Worm (Caenorhabditis elegans) whole organism, L4 larva: ENCODE measurements around the gene cyp-34A5.

ENCODE experiments used
- ces-1 ChIP-seq: fragments of 150-350 bp; sonication (generic microtip); optimal IDR thresholded peaks from 4 replicates; lab custom pipeline; 2014; ENCODE audit warnings: missing biosample characterization, missing genetic modification reagents, missing genetic modification characterization
- egl-27 ChIP-seq: sonication (generic microtip); optimal IDR thresholded peaks from 3 replicates; lab custom pipeline; 2017; ENCODE audit warnings: missing biosample characterization, missing genetic modification reagents, missing genetic modification characterization
- fkh-10 ChIP-seq: fragments of 150-350 bp; optimal IDR thresholded peaks from 2 replicates; lab custom pipeline; 2014; ENCODE audit warnings: missing biosample characterization, missing genetic modification reagents, missing genetic modification characterization
- fos-1 ChIP-seq: fragments of 150-350 bp; optimal IDR thresholded peaks from 2 replicates; lab custom pipeline; 2014; ENCODE audit warnings: missing biosample characterization, missing genetic modification characterization
- hlh-30 ChIP-seq: sonication (generic microtip); optimal IDR thresholded peaks from 2 replicates; lab custom pipeline; 2017; ENCODE audit warnings: antibody characterized with exemption, mild to moderate bottlenecking, missing genetic modification characterization, missing compliant biosample characterization; ENCODE audit not compliant: insufficient read depth
- jun-1 ChIP-seq: fragments of 150-350 bp; optimal IDR thresholded peaks from 2 replicates; lab custom pipeline; 2014; ENCODE audit warnings: missing biosample characterization, missing genetic modification reagents, missing genetic modification characterization
- nhr-237 ChIP-seq: sonication (generic microtip); optimal IDR thresholded peaks from 2 replicates; lab custom pipeline; 2017; ENCODE audit warnings: missing biosample characterization, missing genetic modification characterization
- nhr-28 ChIP-seq: fragments of 150-350 bp; optimal IDR thresholded peaks from 2 replicates; lab custom pipeline; 2014; ENCODE audit warnings: missing biosample characterization, missing genetic modification characterization
- nhr-48 ChIP-seq: sonication (generic microtip); optimal IDR thresholded peaks from 2 replicates; lab custom pipeline; 2016; ENCODE audit warnings: mild to moderate bottlenecking, missing genetic modification characterization, missing compliant biosample characterization
- pha-4 ChIP-seq, 2 experiments: fragments of 150-350 bp in 1 of 2; fragments of 200-800 bp in 1 of 2; sonication (Bioruptor generic) in 1 of 2; IDR thresholded peaks in 1 of 2; optimal IDR thresholded peaks in 1 of 2; 2 replicates each; pipeline versions ENCODE4 v1.3.6 to Lab custom; 2014 to 2022; ENCODE audit warnings: missing genetic modification characterization in 2 of 2, missing genetic modification reagents in 2 of 2, missing biosample characterization in 1 of 2, missing compliant biosample characterization in 1 of 2
- skn-1 ChIP-seq: fragments of 150-350 bp; optimal IDR thresholded peaks from 2 replicates; lab custom pipeline; 2014; ENCODE audit warnings: missing biosample characterization, missing genetic modification characterization
- snpc-1.2 ChIP-seq: fragments of 200-800 bp; sonication (Bioruptor generic); IDR thresholded peaks from 2 replicates; pipeline ENCODE4 v1.3.6; 2022; ENCODE audit warnings: missing genetic modification reagents, missing genetic modification characterization, missing compliant biosample characterization
- zfp-2 ChIP-seq: sonication (generic microtip); optimal IDR thresholded peaks from 2 replicates; lab custom pipeline; 2016; ENCODE audit warnings: mild to moderate bottlenecking, missing genetic modification characterization, missing compliant biosample characterization

- TF ChIP-seq egl-27 (tag; lab: Kevin White, UChicago) (no peak), zfp-2 (tag; lab: Kevin White, UChicago) (no peak), hlh-30 (tag; lab: Kevin White, UChicago) (peak; percentile 30), fos-1 (tag; lab: Kevin White, UChicago) (no peak), nhr-48 (tag; lab: Kevin White, UChicago) (no peak), nhr-237 (no peak), fkh-10 (no peak), pha-4 (GFP tag; IDR thresholded peaks at IDR 0.05; lab: Robert Waterston, UW) (no peak), pha-4 (tag; optimal IDR thresholded peaks at IDR 0.05; lab: Kevin White, UChicago) (no peak), snpc-1.2 (GFP tag; lab: Robert Waterston, UW) (no peak), ces-1 (GFP tag; lab: Kevin White, UChicago) (no peak), skn-1 (tag; lab: Kevin White, UChicago) (no peak), jun-1 (tag; lab: Kevin White, UChicago) (no peak), nhr-28 (tag; lab: Kevin White, UChicago) (peak; percentile 74)
These were observed 22.3 kb upstream of the cyp-34A5 start, which contains the start of gene nlp-31 for ce11 chrV:3979819-3980218.
